Worm (Caenorhabditis elegans) whole organism, L3 larva: Measurements from ENCODE around the gene gpcp-2.

ENCODE experiments used
- R02D3.7 ChIP-seq: fragments of 150-350 bp; optimal IDR thresholded peaks from 2 replicates; lab custom pipeline; 2014; ENCODE audit warnings: missing biosample characterization, missing genetic modification characterization
- ZK546.5 ChIP-seq: sonication (generic microtip); optimal IDR thresholded peaks from 2 replicates; lab custom pipeline; 2017; ENCODE audit warnings: missing biosample characterization, missing genetic modification characterization
- aly-2 ChIP-seq: fragments of 150-350 bp; optimal IDR thresholded peaks from 2 replicates; lab custom pipeline; 2014; ENCODE audit warnings: missing biosample characterization, missing genetic modification characterization
- ama-1 ChIP-seq: fragments of 150-350 bp; optimal IDR thresholded peaks from 2 replicates; lab custom pipeline; 2018
- ceh-16 ChIP-seq: sonication (generic microtip); optimal IDR thresholded peaks from 2 replicates; lab custom pipeline; 2017; ENCODE audit warnings: missing biosample characterization, missing genetic modification characterization
- ceh-28 ChIP-seq: fragments of 150-350 bp; optimal IDR thresholded peaks from 2 replicates; lab custom pipeline; 2014; ENCODE audit warnings: missing biosample characterization, missing genetic modification reagents, missing genetic modification characterization
- ceh-82 ChIP-seq: fragments of 150-350 bp; optimal IDR thresholded peaks from 2 replicates; lab custom pipeline; 2014; ENCODE audit warnings: missing biosample characterization, missing genetic modification characterization
- ceh-9 ChIP-seq: sonication (generic microtip); optimal IDR thresholded peaks from 2 replicates; lab custom pipeline; 2018; ENCODE audit warnings: missing biosample characterization, missing genetic modification characterization
- daf-12 ChIP-seq: fragments of 150-350 bp; optimal IDR thresholded peaks from 2 replicates; lab custom pipeline; 2014; ENCODE audit warnings: missing biosample characterization, missing genetic modification reagents, missing genetic modification characterization
- egl-27 ChIP-seq: sonication (generic microtip); optimal IDR thresholded peaks from 4 replicates; lab custom pipeline; 2017; ENCODE audit warnings: missing biosample characterization, missing genetic modification reagents, missing genetic modification characterization
- egl-5 ChIP-seq: fragments of 150-350 bp; optimal IDR thresholded peaks from 2 replicates; lab custom pipeline; 2017; ENCODE audit warnings: missing biosample characterization, missing genetic modification reagents, missing genetic modification characterization, inconsistent platforms
- elt-1 ChIP-seq: fragments of 150-350 bp; optimal IDR thresholded peaks from 2 replicates; lab custom pipeline; 2014; ENCODE audit warnings: missing biosample characterization, missing genetic modification characterization
- elt-2 ChIP-seq: sonication (generic microtip); optimal IDR thresholded peaks from 2 replicates; lab custom pipeline; 2016; ENCODE audit warnings: missing genetic modification reagents, mild to moderate bottlenecking, missing genetic modification characterization, missing compliant biosample characterization
- elt-3 ChIP-seq, 3 experiments: fragments of 150-350 bp in 1 of 3; sonication (generic microtip) in 2 of 3; optimal IDR thresholded peaks; 2 replicates in 2 of 3; 4 replicates in 1 of 3; lab custom pipeline; 2014 to 2017; ENCODE audit warnings: missing biosample characterization in 3 of 3, missing genetic modification characterization in 3 of 3
- eor-1 ChIP-seq, 2 experiments: fragments of 150-350 bp; optimal IDR thresholded peaks; 2 replicates each; lab custom pipeline; 2014 to 2018; ENCODE audit warnings: missing biosample characterization in 2 of 2, missing genetic modification characterization in 2 of 2
- fkh-10 ChIP-seq: sonication (generic microtip); optimal IDR thresholded peaks from 2 replicates; lab custom pipeline; 2017; ENCODE audit warnings: missing biosample characterization, missing genetic modification reagents, missing genetic modification characterization
- fkh-2 ChIP-seq: fragments of 150-350 bp; optimal IDR thresholded peaks from 2 replicates; lab custom pipeline; 2014; ENCODE audit warnings: missing biosample characterization, missing genetic modification reagents, missing genetic modification characterization
- fos-1 ChIP-seq: fragments of 150-350 bp; optimal IDR thresholded peaks from 2 replicates; lab custom pipeline; 2014; ENCODE audit warnings: missing biosample characterization, missing genetic modification characterization
- hmg-11 ChIP-seq: sonication (generic microtip); optimal IDR thresholded peaks from 2 replicates; lab custom pipeline; 2016; ENCODE audit warnings: missing genetic modification characterization, missing compliant biosample characterization
- jun-1 ChIP-seq: fragments of 150-350 bp; optimal IDR thresholded peaks from 2 replicates; lab custom pipeline; 2014; ENCODE audit warnings: missing biosample characterization, missing genetic modification reagents, missing genetic modification characterization
- lin-15B ChIP-seq: fragments of 150-350 bp; optimal IDR thresholded peaks from 2 replicates; lab custom pipeline; 2014; ENCODE audit warnings: missing biosample characterization, missing genetic modification characterization
- lin-39 ChIP-seq: fragments of 150-350 bp; optimal IDR thresholded peaks from 2 replicates; lab custom pipeline; 2018; ENCODE audit warnings: missing biosample characterization, missing genetic modification reagents, missing genetic modification characterization
- lsy-12 ChIP-seq: sonication (generic microtip); optimal IDR thresholded peaks from 2 replicates; lab custom pipeline; 2016; ENCODE audit warnings: mild to moderate bottlenecking, missing genetic modification characterization, missing compliant biosample characterization
- mdl-1 ChIP-seq: fragments of 150-350 bp; optimal IDR thresholded peaks from 2 replicates; lab custom pipeline; 2014; ENCODE audit warnings: missing biosample characterization, missing genetic modification characterization
- mml-1 ChIP-seq: fragments of 150-350 bp; sonication (generic microtip); optimal IDR thresholded peaks from 3 replicates; lab custom pipeline; 2014; ENCODE audit warnings: missing biosample characterization, missing genetic modification characterization
- nfya-1 ChIP-seq: sonication (generic microtip); optimal IDR thresholded peaks from 2 replicates; lab custom pipeline; 2017; ENCODE audit warnings: missing genetic modification characterization, mild to moderate bottlenecking, missing compliant biosample characterization, antibody characterized with exemption, moderate library complexity; ENCODE audit not compliant: insufficient read depth
- nhr-11 ChIP-seq: fragments of 150-350 bp; optimal IDR thresholded peaks from 2 replicates; lab custom pipeline; 2014; ENCODE audit warnings: missing biosample characterization, missing genetic modification characterization
- nhr-12 ChIP-seq: fragments of 150-350 bp; optimal IDR thresholded peaks from 2 replicates; lab custom pipeline; 2014; ENCODE audit warnings: missing biosample characterization, missing genetic modification characterization
- nhr-23 ChIP-seq: fragments of 150-350 bp; optimal IDR thresholded peaks from 2 replicates; lab custom pipeline; 2014; ENCODE audit warnings: missing biosample characterization, missing genetic modification reagents, missing genetic modification characterization
- nhr-237 ChIP-seq: fragments of 150-350 bp; optimal IDR thresholded peaks from 2 replicates; lab custom pipeline; 2014; ENCODE audit warnings: missing biosample characterization, missing genetic modification characterization
- nhr-25 ChIP-seq: sonication (generic microtip); optimal IDR thresholded peaks from 2 replicates; lab custom pipeline; 2017; ENCODE audit warnings: missing biosample characterization, missing genetic modification characterization
- nhr-28 ChIP-seq: fragments of 150-350 bp; optimal IDR thresholded peaks from 2 replicates; lab custom pipeline; 2014; ENCODE audit warnings: missing biosample characterization, missing genetic modification characterization
- nhr-43 ChIP-seq: sonication (generic microtip); optimal IDR thresholded peaks from 2 replicates; lab custom pipeline; 2016; ENCODE audit warnings: mild to moderate bottlenecking, missing genetic modification characterization, missing compliant biosample characterization; ENCODE audit not compliant: poor library complexity, severe bottlenecking
- nhr-67 ChIP-seq: fragments of 150-350 bp; optimal IDR thresholded peaks from 2 replicates; lab custom pipeline; 2014; ENCODE audit warnings: missing biosample characterization, missing genetic modification characterization
- nhr-76 ChIP-seq: fragments of 150-350 bp; sonication (generic microtip); optimal IDR thresholded peaks from 5 replicates; lab custom pipeline; 2014; ENCODE audit warnings: missing biosample characterization, missing genetic modification characterization
- nhr-77 ChIP-seq: fragments of 150-350 bp; optimal IDR thresholded peaks from 2 replicates; lab custom pipeline; 2014; ENCODE audit warnings: missing biosample characterization, missing genetic modification characterization
- pha-4 ChIP-seq: fragments of 150-350 bp; optimal IDR thresholded peaks from 2 replicates; lab custom pipeline; 2014; ENCODE audit warnings: missing biosample characterization, missing genetic modification reagents, missing genetic modification characterization
- pqm-1 ChIP-seq: fragments of 150-350 bp; optimal IDR thresholded peaks from 2 replicates; lab custom pipeline; 2017; ENCODE audit warnings: missing biosample characterization, missing genetic modification characterization, inconsistent platforms
- sea-2 ChIP-seq: fragments of 150-350 bp; sonication (generic microtip); optimal IDR thresholded peaks from 4 replicates; lab custom pipeline; 2014; ENCODE audit warnings: missing biosample characterization, missing genetic modification reagents, missing genetic modification characterization
- skn-1 ChIP-seq: fragments of 150-350 bp; optimal IDR thresholded peaks from 2 replicates; lab custom pipeline; 2014; ENCODE audit warnings: missing biosample characterization, missing genetic modification characterization
- snpc-4 ChIP-seq: fragments of 150-350 bp; optimal IDR thresholded peaks from 2 replicates; lab custom pipeline; 2014; ENCODE audit warnings: missing biosample characterization, missing genetic modification characterization
- tbx-2 ChIP-seq: sonication (generic microtip); optimal IDR thresholded peaks from 2 replicates; lab custom pipeline; 2016; ENCODE audit warnings: mild to moderate bottlenecking, missing genetic modification characterization, missing compliant biosample characterization
- unc-39 ChIP-seq: sonication (generic microtip); optimal IDR thresholded peaks from 4 replicates; lab custom pipeline; 2017; ENCODE audit warnings: missing biosample characterization, missing genetic modification characterization
- unc-62 ChIP-seq: fragments of 150-350 bp; sonication (generic microtip); optimal IDR thresholded peaks from 4 replicates; lab custom pipeline; 2014; ENCODE audit warnings: missing biosample characterization, missing genetic modification reagents, missing genetic modification characterization
- zag-1 ChIP-seq: fragments of 150-350 bp; optimal IDR thresholded peaks from 2 replicates; lab custom pipeline; 2014; ENCODE audit warnings: missing biosample characterization, missing genetic modification characterization
- ztf-11 ChIP-seq: fragments of 150-350 bp; optimal IDR thresholded peaks from 2 replicates; lab custom pipeline; 2014; ENCODE audit warnings: missing biosample characterization, missing genetic modification characterization
- ztf-4 ChIP-seq: fragments of 150-350 bp; optimal IDR thresholded peaks from 2 replicates; lab custom pipeline; 2014; ENCODE audit warnings: missing biosample characterization, missing genetic modification characterization

The gpcp-2 gene

ce11 chrII:8075324-8075810 is 2.2 kb upstream of the gpcp-2 start, which contains the start of gene K02C4.2:
K02C4.2 (plus strand) TSS chrII:8075760.
- TF ChIP-seq nhr-67 (tag; lab: Kevin White, UChicago) (no peak), skn-1 (peak; percentile 44), ceh-16 (peak; percentile 38), fkh-2 (tag; lab: Kevin White, UChicago) (no peak), sea-2 (GFP tag; lab: Kevin White, UChicago) (no peak), elt-3 (tag; optimal IDR thresholded peaks at IDR 0.05; lab: Kevin White, UChicago) (peak in 2 of 3 experiments; percentile 18 to 56), mdl-1 (tag; lab: Kevin White, UChicago) (no peak), ceh-9 (no peak), pqm-1 (tag; lab: Kevin White, UChicago) (peak; percentile 55), nhr-25 (tag; lab: Kevin White, UChicago) (peak; percentile 85), lsy-12 (tag; lab: Kevin White, UChicago) (peak; percentile 86), fkh-10 (GFP tag; lab: Kevin White, UChicago) (no peak), mml-1 (tag; lab: Kevin White, UChicago) (no peak), hmg-11 (tag; lab: Kevin White, UChicago) (peak; percentile 35), egl-5 (tag; lab: Kevin White, UChicago) (peak; percentile 67), nfya-1 (peak; percentile 73), aly-2 (tag; lab: Kevin White, UChicago) (no peak), ama-1 (peak; percentile 43), jun-1 (tag; lab: Kevin White, UChicago) (peak; percentile 58), nhr-11 (tag; lab: Kevin White, UChicago) (no peak), lin-39 (tag; lab: Kevin White, UChicago) (peak; percentile 85), snpc-4 (no peak), R02D3.7 (tag; lab: Kevin White, UChicago) (peak; percentile 6), nhr-76 (tag; lab: Kevin White, UChicago) (no peak), ztf-4 (tag; lab: Kevin White, UChicago) (peak; percentile 51), unc-62 (GFP tag; lab: Kevin White, UChicago) (no peak), nhr-12 (tag; lab: Kevin White, UChicago) (no peak), eor-1 (tag; optimal IDR thresholded peaks at IDR 0.05; lab: Kevin White, UChicago) (no peak), zag-1 (no peak), elt-1 (tag; lab: Kevin White, UChicago) (no peak), egl-27 (tag; lab: Kevin White, UChicago) (peak; percentile 86), ceh-28 (tag; lab: Kevin White, UChicago) (no peak), nhr-28 (tag; lab: Kevin White, UChicago) (no peak), nhr-237 (tag; lab: Kevin White, UChicago) (no peak), elt-2 (tag; lab: Kevin White, UChicago) (peak; percentile 76), nhr-43 (tag; lab: Kevin White, UChicago) (peak; percentile 61), nhr-23 (tag; lab: Kevin White, UChicago) (peak; percentile 55), nhr-77 (tag; lab: Kevin White, UChicago) (peak; percentile 52), ceh-82 (tag; lab: Kevin White, UChicago) (no peak), fos-1 (no peak), lin-15B (tag; lab: Kevin White, UChicago) (peak; percentile 36), unc-39 (tag; lab: Kevin White, UChicago) (no peak), ZK546.5 (no peak), pha-4 (tag; lab: Kevin White, UChicago) (peak; percentile 82), daf-12 (tag; lab: Kevin White, UChicago) (no peak), ztf-11 (tag; lab: Kevin White, UChicago) (no peak), tbx-2 (tag; lab: Kevin White, UChicago) (peak; percentile 60)
